Worm (Caenorhabditis elegans): ENCODE measurements around the gene fbxb-14.

ce11 chrII:556185-556584 is 26.4 kb downstream of the fbxb-14 start, which contains the start of the genes C09E8.1 and C09E8.6:
- TF ChIP-seq unc-62 (GFP tag; optimal IDR thresholded peaks at IDR 0.05 in 1 of 2) (peak in 1 of 2 experiments; percentile 6), unc-62 (tag; optimal IDR thresholded peaks at IDR 0.05) (no peak), nhr-11 (tag; optimal IDR thresholded peaks at IDR 0.05) (no peak), dve-1 (tag; optimal IDR thresholded peaks at IDR 0.05; ENCODE audit: insufficient read depth) (no peak), pha-4 (GFP tag; IDR thresholded peaks at IDR 0.05) (no peak), pha-4 (tag; optimal IDR thresholded peaks at IDR 0.05) (no peak), R02D3.7 (tag; optimal IDR thresholded peaks at IDR 0.05) (no peak), lin-13 (GFP tag; optimal IDR thresholded peaks at IDR 0.05) (no peak), tag-97 (GFP tag; IDR thresholded peaks at IDR 0.05) (no peak), lin-39 (tag; optimal IDR thresholded peaks at IDR 0.05) (no peak), ceh-82 (tag; optimal IDR thresholded peaks at IDR 0.05) (no peak), lsy-2 (tag; optimal IDR thresholded peaks at IDR 0.05) (no peak), unc-39 (tag; optimal IDR thresholded peaks at IDR 0.05) (no peak)

All from whole organism, L4 larva.